Worm (Caenorhabditis elegans): Measurements from ENCODE around the gene C04A2.15.

C04A2.15 gene

ce11 chrII:6860043-6860442 lies 8.0 kb downstream of the C04A2.15 start:
- TF ChIP-seq fos-1 (tag; optimal IDR thresholded peaks at IDR 0.05), result no peak
- TF ChIP-seq lsy-2 (tag; optimal IDR thresholded peaks at IDR 0.05), result no peak
- TF ChIP-seq crh-2 (tag; optimal IDR thresholded peaks at IDR 0.05), result no peak
- no peak for TF ChIP-seq peb-1 (tag; optimal IDR thresholded peaks at IDR 0.05)
- no peak for TF ChIP-seq sem-4 (tag; optimal IDR thresholded peaks at IDR 0.05)
- no peak for TF ChIP-seq nhr-11 (tag; optimal IDR thresholded peaks at IDR 0.05)
- TF ChIP-seq blmp-1 (tag; optimal IDR thresholded peaks at IDR 0.05; ENCODE audit: insufficient read depth), result no peak
- no peak for TF ChIP-seq gmeb-1 (tag; optimal IDR thresholded peaks at IDR 0.05)
- TF ChIP-seq ztf-4 (tag; optimal IDR thresholded peaks at IDR 0.05), result no peak
- no peak for TF ChIP-seq ceh-82 (tag; optimal IDR thresholded peaks at IDR 0.05)
- TF ChIP-seq nhr-237 (tag; optimal IDR thresholded peaks at IDR 0.05), result no peak
- TF ChIP-seq unc-62 (GFP tag; optimal IDR thresholded peaks at IDR 0.05), result no peak
- TF ChIP-seq nhr-23 (tag; optimal IDR thresholded peaks at IDR 0.05), result no peak
- TF ChIP-seq alr-1 (tag; optimal IDR thresholded peaks at IDR 0.05), result no peak
- TF ChIP-seq ama-1 (optimal IDR thresholded peaks at IDR 0.05), result no peak
- no peak for TF ChIP-seq elt-3 (tag; optimal IDR thresholded peaks at IDR 0.05)
- TF ChIP-seq nhr-25 (tag; optimal IDR thresholded peaks at IDR 0.05), result no peak
- no peak for TF ChIP-seq elt-1 (tag; optimal IDR thresholded peaks at IDR 0.05)
- TF ChIP-seq C34F6.9 (tag; optimal IDR thresholded peaks at IDR 0.05), result no peak

- TF ChIP-seq lin-11 (tag; optimal IDR thresholded peaks at IDR 0.05), result no peak
- no peak for TF ChIP-seq ZK546.5 (tag; optimal IDR thresholded peaks at IDR 0.05)
- TF ChIP-seq dmd-4 (tag; optimal IDR thresholded peaks at IDR 0.05), result no peak
- no peak for TF ChIP-seq unc-39 (tag; optimal IDR thresholded peaks at IDR 0.05)
- no peak for TF ChIP-seq skn-1 (tag; optimal IDR thresholded peaks at IDR 0.05)
- TF ChIP-seq nhr-77 (tag; optimal IDR thresholded peaks at IDR 0.05), result no peak
- no peak for TF ChIP-seq mab-5 (tag; optimal IDR thresholded peaks at IDR 0.05)
- no peak for TF ChIP-seq ztf-1 (GFP tag; conservative IDR thresholded peaks at IDR 0.05)
- no peak for TF ChIP-seq fos-1 (tag; optimal IDR thresholded peaks at IDR 0.05)
- TF ChIP-seq crh-2 (tag; optimal IDR thresholded peaks at IDR 0.05), result no peak
- no peak for TF ChIP-seq elt-3 (tag; optimal IDR thresholded peaks at IDR 0.05)
- no peak for TF ChIP-seq alr-1 (tag; optimal IDR thresholded peaks at IDR 0.05)
- no peak for TF ChIP-seq lin-13 (GFP tag; optimal IDR thresholded peaks at IDR 0.05)
- TF ChIP-seq nhr-129 (tag; optimal IDR thresholded peaks at IDR 0.05), result no peak
- TF ChIP-seq nhr-11 (tag; optimal IDR thresholded peaks at IDR 0.05), result no peak
- no peak for TF ChIP-seq nhr-25 (tag; optimal IDR thresholded peaks at IDR 0.05)
These were observed 11.6 kb downstream of the C04A2.15 start, which contains the start of gene aff-1 for ce11 chrII:6863652-6864051. TSS of gene aff-1 (minus strand) at chrII:6863752.

ce11 chrII:6870803-6871202 lies 18.8 kb downstream of the C04A2.15 start, which contains the start of gene clhm-1:
TSS of gene clhm-1 (minus strand) at chrII:6871009.
- TF ChIP-seq skn-1 (tag; optimal IDR thresholded peaks at IDR 0.05) (no peak), lsy-2 (tag; optimal IDR thresholded peaks at IDR 0.05) (peak in 1 of 2 experiments; percentile 15), nhr-77 (tag; optimal IDR thresholded peaks at IDR 0.05) (no peak), crh-2 (tag; optimal IDR thresholded peaks at IDR 0.05) (peak; percentile 92), snpc-4 (tag; optimal IDR thresholded peaks at IDR 0.05) (no peak)

- TF ChIP-seq skn-1 (tag; optimal IDR thresholded peaks at IDR 0.05) (no peak), nhr-25 (tag; optimal IDR thresholded peaks at IDR 0.05) (no peak), ZK546.5 (tag; optimal IDR thresholded peaks at IDR 0.05) (no peak), aly-2 (tag; optimal IDR thresholded peaks at IDR 0.05) (no peak), ztf-4 (tag; optimal IDR thresholded peaks at IDR 0.05) (no peak), mdl-1 (tag; optimal IDR thresholded peaks at IDR 0.05) (no peak), lin-39 (tag; optimal IDR thresholded peaks at IDR 0.05) (no peak), nhr-237 (tag; optimal IDR thresholded peaks at IDR 0.05) (no peak), peb-1 (tag; optimal IDR thresholded peaks at IDR 0.05) (no peak), fos-1 (tag; optimal IDR thresholded peaks at IDR 0.05) (no peak), gmeb-1 (tag; optimal IDR thresholded peaks at IDR 0.05) (no peak)
These were observed 20.5 kb downstream of the C04A2.15 start, which contains the start of gene C44B7.5 for ce11 chrII:6872493-6872892. TSS of gene C44B7.5 (minus strand) at chrII:6872593.

- no peak for TF ChIP-seq alr-1 (tag; optimal IDR thresholded peaks at IDR 0.05)
- no peak for TF ChIP-seq ztf-1 (GFP tag; conservative IDR thresholded peaks at IDR 0.05)
- no peak for TF ChIP-seq Y55F3AM.14 (GFP tag; optimal IDR thresholded peaks at IDR 0.05)
- no peak for TF ChIP-seq lin-11 (tag; optimal IDR thresholded peaks at IDR 0.05)
- no peak for TF ChIP-seq snpc-4 (tag; optimal IDR thresholded peaks at IDR 0.05)
- TF ChIP-seq ZK546.5 (tag; optimal IDR thresholded peaks at IDR 0.05), result no peak
- no peak for TF ChIP-seq F13H6.1 (tag; optimal IDR thresholded peaks at IDR 0.05)
- no peak for TF ChIP-seq elt-3 (tag; optimal IDR thresholded peaks at IDR 0.05)
- no peak for TF ChIP-seq mbf-1 (tag; optimal IDR thresholded peaks at IDR 0.05)
- TF ChIP-seq crh-2 (tag; optimal IDR thresholded peaks at IDR 0.05), result no peak
- TF ChIP-seq ceh-16 (tag; optimal IDR thresholded peaks at IDR 0.05), result no peak
- TF ChIP-seq sem-4 (tag; optimal IDR thresholded peaks at IDR 0.05), result no peak
- no peak for TF ChIP-seq nhr-25 (tag; optimal IDR thresholded peaks at IDR 0.05)
- no peak for TF ChIP-seq R02D3.7 (tag; optimal IDR thresholded peaks at IDR 0.05)
- TF ChIP-seq ama-1 (optimal IDR thresholded peaks at IDR 0.05), result no peak
- no peak for TF ChIP-seq zag-1 (tag; optimal IDR thresholded peaks at IDR 0.05)
These were observed 24.9 kb downstream of the C04A2.15 start, which contains the start of gene slc-36.5 for ce11 chrII:6876957-6877356. TSS of gene slc-36.5 (minus strand) at chrII:6877057.
